Worm (Caenorhabditis elegans) whole organism, mixed stage, embryonic: ENCODE data around the gene amt-2.

Experiments
- M03D4.4 ChIP-seq: sonication (generic microtip); optimal IDR thresholded peaks from 2 replicates; lab custom pipeline; 2017; ENCODE audit warnings: mild to moderate bottlenecking, missing genetic modification characterization, missing compliant biosample characterization
- blmp-1 ChIP-seq: fragments of 150-350 bp; optimal IDR thresholded peaks from 2 replicates; lab custom pipeline; 2014; ENCODE audit warnings: missing biosample characterization, missing genetic modification characterization
- ceh-39 ChIP-seq: fragments of 150-350 bp; optimal IDR thresholded peaks from 2 replicates; lab custom pipeline; 2014; ENCODE audit warnings: missing biosample characterization, missing genetic modification characterization
- ceh-43 ChIP-seq: fragments of 200-800 bp; sonication (Bioruptor generic); optimal IDR thresholded peaks from 2 replicates; lab custom pipeline; 2018; ENCODE audit warnings: mild to moderate bottlenecking, missing genetic modification characterization, moderate library complexity, missing compliant biosample characterization
- ces-1 ChIP-seq: fragments of 150-350 bp; optimal IDR thresholded peaks from 2 replicates; lab custom pipeline; 2014; ENCODE audit warnings: missing biosample characterization, missing genetic modification reagents, missing genetic modification characterization
- cnd-1 ChIP-seq: fragments of 200-800 bp; sonication (Bioruptor generic); optimal IDR thresholded peaks from 2 replicates; lab custom pipeline; 2018; ENCODE audit warnings: mild to moderate bottlenecking, missing genetic modification characterization, missing compliant biosample characterization
- drap-1 ChIP-seq: fragments of 200-800 bp; sonication (Bioruptor generic); optimal IDR thresholded peaks from 3 replicates; lab custom pipeline; 2018; ENCODE audit warnings: mild to moderate bottlenecking, missing genetic modification characterization, missing compliant biosample characterization
- elt-1 ChIP-seq: sonication (generic microtip); optimal IDR thresholded peaks from 2 replicates; lab custom pipeline; 2017; ENCODE audit warnings: missing genetic modification characterization, mild to moderate bottlenecking, missing compliant biosample characterization, antibody characterized with exemption, moderate library complexity, borderline replicate concordance; ENCODE audit not compliant: insufficient read depth
- elt-3 ChIP-seq: fragments of 150-350 bp; optimal IDR thresholded peaks from 2 replicates; lab custom pipeline; 2014; ENCODE audit warnings: missing biosample characterization, missing genetic modification characterization
- flh-1 ChIP-seq: fragments of 200-800 bp; sonication (Bioruptor generic); optimal IDR thresholded peaks from 2 replicates; lab custom pipeline; 2018; ENCODE audit warnings: mild to moderate bottlenecking, missing genetic modification characterization, moderate library complexity, missing compliant biosample characterization
- hlh-1 ChIP-seq: fragments of 150-350 bp; optimal IDR thresholded peaks from 2 replicates; lab custom pipeline; 2014; ENCODE audit warnings: missing biosample characterization, missing genetic modification reagents, missing genetic modification characterization
- lsy-2 ChIP-seq: fragments of 150-350 bp; optimal IDR thresholded peaks from 2 replicates; lab custom pipeline; 2014; ENCODE audit warnings: missing biosample characterization, missing genetic modification characterization
- mep-1 ChIP-seq: fragments of 150-350 bp; optimal IDR thresholded peaks from 2 replicates; lab custom pipeline; 2017; ENCODE audit warnings: missing biosample characterization, missing genetic modification reagents, missing genetic modification characterization, inconsistent platforms
- mls-2 ChIP-seq: sonication (generic microtip); optimal IDR thresholded peaks from 2 replicates; lab custom pipeline; 2016; ENCODE audit warnings: mild to moderate bottlenecking, missing genetic modification characterization, moderate library complexity, missing compliant biosample characterization
- nhr-12 ChIP-seq: fragments of 150-350 bp; optimal IDR thresholded peaks from 2 replicates; lab custom pipeline; 2014; ENCODE audit warnings: missing biosample characterization, missing genetic modification characterization
- nhr-2 ChIP-seq: fragments of 150-350 bp; optimal IDR thresholded peaks from 2 replicates; lab custom pipeline; 2014; ENCODE audit warnings: missing biosample characterization, missing genetic modification characterization
- nhr-237 ChIP-seq: fragments of 150-350 bp; optimal IDR thresholded peaks from 2 replicates; lab custom pipeline; 2014; ENCODE audit warnings: missing biosample characterization, missing genetic modification characterization
- nhr-28 ChIP-seq: fragments of 150-350 bp; optimal IDR thresholded peaks from 2 replicates; lab custom pipeline; 2014; ENCODE audit warnings: missing biosample characterization, missing genetic modification characterization
- nhr-76 ChIP-seq: sonication (generic microtip); optimal IDR thresholded peaks from 2 replicates; lab custom pipeline; 2017; ENCODE audit warnings: missing biosample characterization, missing genetic modification characterization
- pha-4 ChIP-seq: fragments of 150-350 bp; optimal IDR thresholded peaks from 2 replicates; lab custom pipeline; 2018; ENCODE audit warnings: missing biosample characterization, missing genetic modification reagents, missing genetic modification characterization
- sem-2 ChIP-seq: fragments of 200-800 bp; sonication (Bioruptor generic); optimal IDR thresholded peaks from 2 replicates; lab custom pipeline; 2018; ENCODE audit warnings: mild to moderate bottlenecking, missing genetic modification characterization, missing compliant biosample characterization
- snpc-4 ChIP-seq: fragments of 150-350 bp; optimal IDR thresholded peaks from 2 replicates; lab custom pipeline; 2014; ENCODE audit warnings: missing biosample characterization, missing genetic modification characterization
- sptf-1 ChIP-seq: sonication (generic microtip); optimal IDR thresholded peaks from 2 replicates; lab custom pipeline; 2017; ENCODE audit warnings: mild to moderate bottlenecking, missing genetic modification characterization, moderate library complexity, missing compliant biosample characterization
- tbx-8 ChIP-seq: fragments of 200-800 bp; sonication (Bioruptor generic); optimal IDR thresholded peaks from 2 replicates; lab custom pipeline; 2018; ENCODE audit warnings: mild to moderate bottlenecking, missing genetic modification characterization, moderate library complexity, missing compliant biosample characterization
- unc-39 ChIP-seq: fragments of 150-350 bp; optimal IDR thresholded peaks from 2 replicates; lab custom pipeline; 2014; ENCODE audit warnings: missing biosample characterization, missing genetic modification characterization
- unc-62 ChIP-seq: fragments of 150-350 bp; optimal IDR thresholded peaks from 2 replicates; lab custom pipeline; 2014; ENCODE audit warnings: missing biosample characterization, missing genetic modification reagents, missing genetic modification characterization
- zip-8 ChIP-seq: fragments of 150-350 bp; optimal IDR thresholded peaks from 2 replicates; lab custom pipeline; 2014; ENCODE audit warnings: missing biosample characterization, missing genetic modification characterization

Gene amt-2

DNA sequence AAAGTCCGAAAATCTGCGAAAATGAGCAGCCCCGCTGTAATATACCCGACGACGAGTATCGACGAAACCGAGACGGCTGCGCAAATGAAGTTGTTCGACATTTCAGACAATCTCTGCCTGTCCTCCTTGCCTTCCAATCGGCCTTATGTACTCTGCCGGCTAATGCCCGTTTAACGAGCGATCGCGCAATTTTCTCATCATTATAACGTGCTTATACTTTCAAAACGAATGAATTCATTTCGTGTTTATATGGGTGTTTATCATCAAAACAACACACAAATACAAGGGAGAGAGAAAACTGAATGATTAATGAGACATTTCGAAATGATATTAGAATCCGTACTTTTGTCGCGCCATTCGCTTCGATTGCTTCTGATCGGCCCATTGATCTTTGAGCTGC, 48.8 kb downstream of the amt-2 start, which contains the start of gene col-132:
TSS of gene col-132 (minus strand) at position 101 of the 400 bp plus-strand sequence.
- TF ChIP-seq unc-39 (no peak), sptf-1 (tag; lab: Kevin White, UChicago) (no peak), elt-1 (no peak), ceh-43 (GFP tag; lab: Kevin White, UChicago) (no peak), M03D4.4 (no peak), blmp-1 (tag; lab: Kevin White, UChicago) (no peak), nhr-28 (tag; lab: Kevin White, UChicago) (no peak), hlh-1 (tag; lab: Kevin White, UChicago) (no peak), drap-1 (no peak), nhr-76 (tag; lab: Kevin White, UChicago) (no peak), nhr-237 (no peak), mep-1 (no peak), flh-1 (GFP tag; lab: Kevin White, UChicago) (no peak), nhr-2 (tag; lab: Kevin White, UChicago) (no peak), ces-1 (GFP tag; lab: Kevin White, UChicago) (no peak), lsy-2 (tag; lab: Kevin White, UChicago) (no peak)

DNA sequence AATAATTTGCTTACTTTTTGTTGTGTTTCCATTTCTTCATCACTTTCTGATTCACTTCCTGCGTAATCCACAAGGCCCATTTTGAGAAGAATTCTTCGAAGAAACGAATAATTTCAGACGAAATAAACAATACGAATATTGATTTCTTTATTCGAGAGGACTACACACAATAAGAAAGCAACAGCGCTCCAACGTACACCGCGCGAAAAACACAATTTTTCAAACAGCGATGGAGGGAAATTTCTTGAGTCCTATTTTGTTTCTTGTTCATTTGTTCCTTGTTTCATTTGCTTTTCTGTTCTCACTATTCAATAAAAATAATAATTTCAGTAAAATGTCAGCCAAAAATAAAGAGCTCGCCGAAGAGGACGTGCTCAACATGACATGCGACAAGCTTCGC, 51.5 kb downstream of the amt-2 start, which contains the start of the genes prcc-1 and C39E9.12:
TSS of gene prcc-1 (minus strand) at position 119 of the 400 bp plus-strand sequence.
TSS of gene C39E9.12 (plus strand) at position 331 of the 400 bp plus-strand sequence.
- TF ChIP-seq lsy-2 (tag; lab: Kevin White, UChicago) (peak; percentile 71), nhr-76 (tag; lab: Kevin White, UChicago) (no peak), hlh-1 (tag; lab: Kevin White, UChicago) (peak; percentile 61), mls-2 (no peak), mep-1 (peak; percentile 68), zip-8 (no peak), unc-62 (GFP tag; lab: Kevin White, UChicago) (peak; percentile 33), ceh-39 (tag; lab: Kevin White, UChicago) (peak; percentile 76), nhr-12 (tag; lab: Kevin White, UChicago) (no peak), blmp-1 (tag; lab: Kevin White, UChicago) (no peak), sem-2 (GFP tag; lab: Kevin White, UChicago) (no peak), nhr-237 (peak; percentile 70), ces-1 (GFP tag; lab: Kevin White, UChicago) (no peak), cnd-1 (tag; lab: Kevin White, UChicago) (no peak), elt-3 (tag; lab: Kevin White, UChicago) (no peak), pha-4 (tag; lab: Kevin White, UChicago) (peak; percentile 25), snpc-4 (tag; lab: Kevin White, UChicago) (no peak), elt-1 (no peak)

DNA sequence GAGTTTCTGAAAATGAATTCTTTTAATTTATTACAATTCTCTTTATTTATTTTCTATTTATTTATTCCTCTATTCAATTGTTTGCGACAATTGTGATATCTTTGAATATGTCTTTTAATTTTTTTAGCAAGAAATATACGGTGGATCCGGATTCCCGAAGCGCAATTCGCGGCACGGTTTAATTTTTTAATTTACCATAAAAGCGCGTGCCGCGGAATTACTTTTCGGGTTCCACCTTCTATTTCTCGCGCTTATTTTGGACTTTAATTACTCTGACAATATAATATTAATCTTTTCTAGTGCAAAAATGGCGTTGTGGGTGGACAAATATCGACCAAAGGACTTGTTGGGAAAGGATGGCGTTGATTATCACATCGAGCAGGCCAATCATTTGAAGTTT, 53.3 kb downstream of the amt-2 start, which contains the start of gene rfc-3:
TSS of gene rfc-3 (plus strand) at position 301 of the 400 bp plus-strand sequence.
- TF ChIP-seq lsy-2 (tag; lab: Kevin White, UChicago) (no peak), tbx-8 (GFP tag; lab: Kevin White, UChicago) (no peak), elt-3 (tag; lab: Kevin White, UChicago) (no peak)
